Worm (Caenorhabditis elegans): ENCODE measurements around the gene R10D12.7.

ce11 chrV:13961927-13962419, 12.1 kb downstream of the R10D12.7 start, which contains the start of the genes algn-13 and R10D12.13:
- peak; percentile 69 for TF ChIP-seq ets-7 (tag; optimal IDR thresholded peaks at IDR 0.05)
- TF ChIP-seq ceh-36 (tag; optimal IDR thresholded peaks at IDR 0.05): peak; percentile 60
- TF ChIP-seq ceh-13 (GFP tag; optimal IDR thresholded peaks at IDR 0.05): peak; percentile 50
- peak; percentile 77 for TF ChIP-seq hmg-4 (GFP tag; optimal IDR thresholded peaks at IDR 0.05)
- TF ChIP-seq ama-1 (optimal IDR thresholded peaks at IDR 0.05): no peak
- TF ChIP-seq tra-4 (tag; optimal IDR thresholded peaks at IDR 0.05): peak; percentile 42
- peak; percentile 73; the same call in 1 of the 2 replicates for TF ChIP-seq tbx-37 (GFP tag; conservative IDR thresholded peaks at IDR 0.05)
- peak; percentile 57 for TF ChIP-seq aly-1 (tag; optimal IDR thresholded peaks at IDR 0.05)
- peak; percentile 83 for TF ChIP-seq sea-1 (GFP tag; conservative IDR thresholded peaks at IDR 0.05)
- TF ChIP-seq F13C5.2 (tag; optimal IDR thresholded peaks at IDR 0.05): peak; percentile 85
- TF ChIP-seq B0310.2 (tag; optimal IDR thresholded peaks at IDR 0.05): peak; percentile 48
- peak; percentile 47 for TF ChIP-seq hmbx-1 (tag; optimal IDR thresholded peaks at IDR 0.05)
- TF ChIP-seq hnd-1 (tag; optimal IDR thresholded peaks at IDR 0.05): peak; percentile 62

Data from whole organism, early embryonic.